Fruit fly (Drosophila melanogaster) Kc167 (cell line): ENCODE data around the gene CG6034.

Experiments used
- Myc ChIP-seq: fragments of >200 bp; optimal IDR thresholded peaks from 2 replicates; lab custom pipeline; 2017; ENCODE audit warnings: missing external identifiers
- Sin3A ChIP-seq: fragments of >200 bp; optimal IDR thresholded peaks from 2 replicates; lab custom pipeline; 2018; ENCODE audit warnings: missing external identifiers
- h ChIP-seq: fragments of >200 bp; optimal IDR thresholded peaks from 3 replicates; lab custom pipeline; 2018; ENCODE audit warnings: missing external identifiers
- insv ChIP-seq: fragments of >200 bp; optimal IDR thresholded peaks from 3 replicates; lab custom pipeline; 2018; ENCODE audit warnings: missing external identifiers
- psq ChIP-seq: fragments of >200 bp; optimal IDR thresholded peaks from 2 replicates; lab custom pipeline; 2017; ENCODE audit warnings: missing external identifiers

DNA sequence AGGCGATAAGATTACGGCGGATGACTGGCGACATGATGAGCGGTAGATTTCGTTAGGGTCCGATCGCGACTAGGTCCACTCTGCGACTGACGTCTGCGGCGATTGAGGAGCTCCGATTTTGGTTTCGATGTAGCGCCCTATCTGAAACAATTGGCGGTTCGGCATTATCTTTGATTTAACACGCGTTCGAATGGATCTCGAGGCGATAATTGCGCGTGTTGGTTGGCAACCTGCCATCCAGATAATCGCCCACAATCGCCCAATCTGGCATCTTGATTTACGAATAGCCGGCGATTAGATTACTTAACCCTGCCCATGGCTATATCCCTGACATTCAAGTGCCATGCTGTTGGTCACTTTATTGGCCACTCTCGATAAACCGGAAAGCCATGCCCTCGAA is 7.6 kb upstream of the CG6034 start:
- TF ChIP-seq Sin3A (lab: Kevin White, UChicago) = no peak
- no peak for TF ChIP-seq psq (lab: Kevin White, UChicago)
- no peak for TF ChIP-seq h (lab: Kevin White, UChicago)
- TF ChIP-seq insv (lab: Kevin White, UChicago) = no peak
- no peak for TF ChIP-seq Myc
